Worm (Caenorhabditis elegans) whole organism, L4 larva: ENCODE data around the gene ceh-34.

Experiments used
- F10B5.3 ChIP-seq: sonication (generic microtip); optimal IDR thresholded peaks from 2 replicates; lab custom pipeline; 2016; ENCODE audit warnings: mild to moderate bottlenecking, missing genetic modification characterization, missing compliant biosample characterization
- F49E8.2 ChIP-seq: sonication (generic microtip); optimal IDR thresholded peaks from 2 replicates; lab custom pipeline; 2016; ENCODE audit warnings: missing compliant biosample characterization, mild to moderate bottlenecking, missing genetic modification characterization, borderline replicate concordance
- ceh-82 ChIP-seq: sonication (generic microtip); optimal IDR thresholded peaks from 2 replicates; lab custom pipeline; 2017; ENCODE audit warnings: missing biosample characterization, missing genetic modification characterization
- cey-2 ChIP-seq: sonication (generic microtip); optimal IDR thresholded peaks from 3 replicates; lab custom pipeline; 2017; ENCODE audit warnings: missing genetic modification characterization, mild to moderate bottlenecking, missing compliant biosample characterization, antibody characterized with exemption, borderline replicate concordance; ENCODE audit not compliant: insufficient read depth
- dmd-8 ChIP-seq: fragments of 200-800 bp; sonication (Bioruptor generic); IDR thresholded peaks from 2 replicates; pipeline ENCODE4 v1.3.6; 2022; ENCODE audit warnings: missing genetic modification characterization, missing compliant biosample characterization
- egl-27 ChIP-seq: sonication (generic microtip); optimal IDR thresholded peaks from 3 replicates; lab custom pipeline; 2017; ENCODE audit warnings: missing biosample characterization, missing genetic modification reagents, missing genetic modification characterization
- hif-1 ChIP-seq, 2 experiments: sonication (generic microtip); optimal IDR thresholded peaks; 2 replicates each; lab custom pipeline; 2016 to 2017; ENCODE audit warnings: missing compliant biosample characterization in 2 of 2, missing genetic modification characterization in 2 of 2, missing genetic modification reagents in 2 of 2, missing genotype in 2 of 2, mild to moderate bottlenecking in 1 of 2
- lsy-2 ChIP-seq, 2 experiments: fragments of 150-350 bp in 1 of 2; sonication (generic microtip) in 1 of 2; optimal IDR thresholded peaks; 2 replicates each; lab custom pipeline; 2014 to 2017; ENCODE audit warnings: missing biosample characterization in 2 of 2, missing genetic modification characterization in 2 of 2
- nhr-25 ChIP-seq: sonication (generic microtip); optimal IDR thresholded peaks from 2 replicates; lab custom pipeline; 2017; ENCODE audit warnings: missing genetic modification characterization, mild to moderate bottlenecking, missing compliant biosample characterization, antibody characterized with exemption, moderate library complexity, borderline replicate concordance; ENCODE audit not compliant: insufficient read depth
- nhr-77 ChIP-seq: fragments of 150-350 bp; optimal IDR thresholded peaks from 2 replicates; lab custom pipeline; 2014; ENCODE audit warnings: missing biosample characterization, missing genetic modification characterization
- set-16 ChIP-seq: fragments of 200-800 bp; sonication (Bioruptor generic); IDR thresholded peaks from 2 replicates; pipeline ENCODE4 v1.3.6; 2022; ENCODE audit warnings: missing genetic modification reagents, missing genetic modification characterization, missing compliant biosample characterization
- ztf-11 ChIP-seq: fragments of 150-350 bp; optimal IDR thresholded peaks from 2 replicates; lab custom pipeline; 2014; ENCODE audit warnings: missing biosample characterization, missing genetic modification characterization
- ztf-7 ChIP-seq: fragments of 150-350 bp; optimal IDR thresholded peaks from 2 replicates; lab custom pipeline; 2014; ENCODE audit warnings: missing biosample characterization, missing genetic modification characterization

DNA sequence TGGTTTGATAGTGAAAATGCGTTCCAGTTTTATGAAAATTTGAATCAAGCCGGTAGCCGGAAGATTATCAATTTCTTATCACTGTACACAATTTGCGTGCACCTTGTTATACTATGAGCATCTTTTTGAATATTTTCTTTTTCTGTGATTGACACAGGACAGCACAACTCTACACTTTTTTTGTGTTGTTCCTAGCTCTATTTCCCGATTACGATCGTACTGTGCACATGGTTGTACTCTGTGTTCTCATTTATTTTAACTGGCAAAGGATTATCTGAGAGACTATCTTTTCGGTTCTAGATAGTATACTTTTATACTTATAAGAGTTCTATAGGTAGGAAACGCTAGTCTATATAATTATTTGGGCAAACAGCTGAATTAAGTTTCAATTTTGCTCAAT, 47.3 kb downstream of the ceh-34 start:
- TF ChIP-seq F49E8.2 (tag; lab: Kevin White, UChicago), result no peak
- no peak for TF ChIP-seq ztf-11 (tag; lab: Kevin White, UChicago)
- TF ChIP-seq nhr-25, result no peak
- TF ChIP-seq set-16, result no peak
- no peak for TF ChIP-seq egl-27 (tag; lab: Kevin White, UChicago)
- no peak for TF ChIP-seq cey-2
- no peak for TF ChIP-seq ceh-82 (tag; lab: Kevin White, UChicago)
- TF ChIP-seq lsy-2 (tag; optimal IDR thresholded peaks at IDR 0.05; lab: Kevin White, UChicago), result no peak
- TF ChIP-seq F10B5.3 (tag; lab: Kevin White, UChicago), result no peak
- TF ChIP-seq nhr-77, result no peak
- TF ChIP-seq dmd-8 (GFP tag; lab: Robert Waterston, UW), result no peak
- no peak for TF ChIP-seq ztf-7 (tag; lab: Kevin White, UChicago)
- TF ChIP-seq hif-1 (tag; optimal IDR thresholded peaks at IDR 0.05; lab: Kevin White, UChicago), result no peak
